Worm (Caenorhabditis elegans) whole organism, L2 larva: Measurements from ENCODE around the gene F59B10.4.

ENCODE experiments used
- C34F6.9 ChIP-seq: fragments of 150-350 bp; optimal IDR thresholded peaks from 2 replicates; lab custom pipeline; 2014; ENCODE audit warnings: missing biosample characterization, missing genetic modification characterization
- F13H6.1 ChIP-seq: sonication (generic microtip); optimal IDR thresholded peaks from 2 replicates; lab custom pipeline; 2016; ENCODE audit warnings: missing genetic modification characterization, missing compliant biosample characterization
- R02D3.7 ChIP-seq: fragments of 150-350 bp; optimal IDR thresholded peaks from 2 replicates; lab custom pipeline; 2014; ENCODE audit warnings: missing biosample characterization, missing genetic modification characterization
- Y55F3AM.14 ChIP-seq: fragments of 200-800 bp; sonication (Bioruptor generic); optimal IDR thresholded peaks from 2 replicates; lab custom pipeline; 2018; ENCODE audit warnings: mild to moderate bottlenecking, missing genetic modification characterization, missing compliant biosample characterization
- ZK546.5 ChIP-seq: sonication (generic microtip); optimal IDR thresholded peaks from 2 replicates; lab custom pipeline; 2017; ENCODE audit warnings: missing biosample characterization, missing genetic modification characterization
- alr-1 ChIP-seq: fragments of 150-350 bp; optimal IDR thresholded peaks from 2 replicates; lab custom pipeline; 2014; ENCODE audit warnings: missing biosample characterization, missing genetic modification characterization
- aly-2 ChIP-seq: fragments of 150-350 bp; optimal IDR thresholded peaks from 2 replicates; lab custom pipeline; 2014; ENCODE audit warnings: missing biosample characterization, missing genetic modification characterization
- ama-1 ChIP-seq: fragments of 150-350 bp; optimal IDR thresholded peaks from 2 replicates; lab custom pipeline; 2018; ENCODE audit warnings: inconsistent platforms
- blmp-1 ChIP-seq: sonication (generic microtip); optimal IDR thresholded peaks from 2 replicates; lab custom pipeline; 2017; ENCODE audit warnings: missing genetic modification characterization, mild to moderate bottlenecking, missing compliant biosample characterization, antibody characterized with exemption, moderate library complexity; ENCODE audit not compliant: insufficient read depth
- ceh-16 ChIP-seq: fragments of 150-350 bp; optimal IDR thresholded peaks from 2 replicates; lab custom pipeline; 2014; ENCODE audit warnings: missing biosample characterization, missing genetic modification characterization
- ceh-82 ChIP-seq: fragments of 150-350 bp; optimal IDR thresholded peaks from 2 replicates; lab custom pipeline; 2014; ENCODE audit warnings: missing biosample characterization, missing genetic modification characterization
- crh-2 ChIP-seq: sonication (generic microtip); optimal IDR thresholded peaks from 2 replicates; lab custom pipeline; 2017; ENCODE audit warnings: missing biosample characterization, missing genetic modification characterization
- dmd-4 ChIP-seq: sonication (generic microtip); optimal IDR thresholded peaks from 2 replicates; lab custom pipeline; 2017; ENCODE audit warnings: missing biosample characterization, missing genetic modification characterization
- egl-27 ChIP-seq: sonication (generic microtip); optimal IDR thresholded peaks from 3 replicates; lab custom pipeline; 2017; ENCODE audit warnings: missing biosample characterization, missing genetic modification reagents, missing genetic modification characterization
- elt-1 ChIP-seq: fragments of 150-350 bp; optimal IDR thresholded peaks from 2 replicates; lab custom pipeline; 2014; ENCODE audit warnings: missing biosample characterization, missing genetic modification characterization
- elt-3 ChIP-seq: sonication (generic microtip); optimal IDR thresholded peaks from 2 replicates; lab custom pipeline; 2017; ENCODE audit warnings: missing biosample characterization, missing genetic modification characterization
- fos-1 ChIP-seq: fragments of 150-350 bp; optimal IDR thresholded peaks from 2 replicates; lab custom pipeline; 2014; ENCODE audit warnings: missing biosample characterization, missing genetic modification characterization
- gmeb-1 ChIP-seq: fragments of 150-350 bp; optimal IDR thresholded peaks from 2 replicates; lab custom pipeline; 2014; ENCODE audit warnings: missing biosample characterization, missing genetic modification characterization
- lin-11 ChIP-seq: fragments of 150-350 bp; sonication (generic microtip); optimal IDR thresholded peaks from 2 replicates; lab custom pipeline; 2014; ENCODE audit warnings: missing biosample characterization, missing genetic modification characterization, inconsistent platforms, mixed read lengths
- lin-13 ChIP-seq: fragments of 150-350 bp; optimal IDR thresholded peaks from 2 replicates; lab custom pipeline; 2014; ENCODE audit warnings: missing biosample characterization, missing genetic modification reagents, missing genetic modification characterization
- lin-39 ChIP-seq: fragments of 150-350 bp; optimal IDR thresholded peaks from 2 replicates; lab custom pipeline; 2014; ENCODE audit warnings: missing biosample characterization, missing genetic modification reagents, missing genetic modification characterization
- lsy-2 ChIP-seq, 2 experiments: fragments of 150-350 bp in 1 of 2; sonication (generic microtip) in 1 of 2; optimal IDR thresholded peaks; 2 replicates each; lab custom pipeline; 2014 to 2017; ENCODE audit warnings: missing biosample characterization in 2 of 2, missing genetic modification characterization in 2 of 2
- mab-5 ChIP-seq: fragments of 150-350 bp; optimal IDR thresholded peaks from 2 replicates; lab custom pipeline; 2014; ENCODE audit warnings: missing biosample characterization, missing genetic modification characterization
- mdl-1 ChIP-seq, 2 experiments: fragments of 150-350 bp in 1 of 2; sonication (generic microtip) in 1 of 2; optimal IDR thresholded peaks; 2 replicates each; lab custom pipeline; 2017; ENCODE audit warnings: missing biosample characterization in 2 of 2, missing genetic modification characterization in 2 of 2
- nhr-10 ChIP-seq: sonication (generic microtip); optimal IDR thresholded peaks from 2 replicates; lab custom pipeline; 2017; ENCODE audit warnings: missing biosample characterization, missing genetic modification characterization
- nhr-11 ChIP-seq: fragments of 150-350 bp; optimal IDR thresholded peaks from 2 replicates; lab custom pipeline; 2014; ENCODE audit warnings: missing biosample characterization, missing genetic modification characterization
- nhr-12 ChIP-seq: fragments of 150-350 bp; optimal IDR thresholded peaks from 2 replicates; lab custom pipeline; 2014; ENCODE audit warnings: missing biosample characterization, missing genetic modification characterization
- nhr-129 ChIP-seq: fragments of 150-350 bp; optimal IDR thresholded peaks from 2 replicates; lab custom pipeline; 2014; ENCODE audit warnings: missing biosample characterization, missing genetic modification characterization
- nhr-21 ChIP-seq: fragments of 150-350 bp; optimal IDR thresholded peaks from 2 replicates; lab custom pipeline; 2014; ENCODE audit warnings: missing biosample characterization, missing genetic modification characterization
- nhr-23 ChIP-seq: fragments of 150-350 bp; optimal IDR thresholded peaks from 2 replicates; lab custom pipeline; 2014; ENCODE audit warnings: missing biosample characterization, missing genetic modification reagents, missing genetic modification characterization
- nhr-237 ChIP-seq: fragments of 150-350 bp; optimal IDR thresholded peaks from 2 replicates; lab custom pipeline; 2014; ENCODE audit warnings: missing biosample characterization, missing genetic modification characterization
- nhr-25 ChIP-seq: fragments of 150-350 bp; sonication (generic microtip); optimal IDR thresholded peaks from 3 replicates; lab custom pipeline; 2014; ENCODE audit warnings: missing biosample characterization, missing genetic modification characterization
- nhr-6 ChIP-seq: fragments of 150-350 bp; optimal IDR thresholded peaks from 2 replicates; lab custom pipeline; 2014; ENCODE audit warnings: missing biosample characterization, missing genetic modification characterization
- nhr-77 ChIP-seq: fragments of 150-350 bp; optimal IDR thresholded peaks from 2 replicates; lab custom pipeline; 2014; ENCODE audit warnings: missing biosample characterization, missing genetic modification characterization
- peb-1 ChIP-seq: fragments of 150-350 bp; optimal IDR thresholded peaks from 2 replicates; lab custom pipeline; 2014; ENCODE audit warnings: missing biosample characterization, missing genetic modification characterization
- sem-4 ChIP-seq: fragments of 150-350 bp; optimal IDR thresholded peaks from 2 replicates; lab custom pipeline; 2014; ENCODE audit warnings: missing biosample characterization, missing genetic modification reagents, missing genetic modification characterization
- skn-1 ChIP-seq: sonication (generic microtip); optimal IDR thresholded peaks from 2 replicates; lab custom pipeline; 2017; ENCODE audit warnings: missing biosample characterization, missing genetic modification characterization
- sma-3 ChIP-seq: sonication (generic microtip); optimal IDR thresholded peaks from 2 replicates; lab custom pipeline; 2016; ENCODE audit warnings: missing genetic modification reagents, missing genetic modification characterization, missing compliant biosample characterization
- sma-9 ChIP-seq, 2 experiments: fragments of 150-350 bp in 1 of 2; sonication (generic microtip) in 1 of 2; optimal IDR thresholded peaks; 2 replicates each; lab custom pipeline; 2014 to 2016; ENCODE audit warnings: missing genetic modification characterization in 2 of 2, mild to moderate bottlenecking in 1 of 2, missing biosample characterization in 1 of 2, missing compliant biosample characterization in 1 of 2, missing genetic modification reagents in 1 of 2, moderate library complexity in 1 of 2
- snpc-4 ChIP-seq: fragments of 150-350 bp; optimal IDR thresholded peaks from 2 replicates; lab custom pipeline; 2014; ENCODE audit warnings: missing biosample characterization, missing genetic modification characterization
- unc-39 ChIP-seq: fragments of 150-350 bp; optimal IDR thresholded peaks from 2 replicates; lab custom pipeline; 2014; ENCODE audit warnings: missing biosample characterization, missing genetic modification characterization
- unc-62 ChIP-seq: fragments of 150-350 bp; optimal IDR thresholded peaks from 2 replicates; lab custom pipeline; 2014; ENCODE audit warnings: missing biosample characterization, missing genetic modification reagents, missing genetic modification characterization
- zag-1 ChIP-seq: fragments of 150-350 bp; optimal IDR thresholded peaks from 2 replicates; lab custom pipeline; 2014; ENCODE audit warnings: missing biosample characterization, missing genetic modification characterization
- ztf-1 ChIP-seq: fragments of 200-800 bp; sonication (Bioruptor generic); conservative IDR thresholded peaks from 2 replicates; pipeline ENCODE4 v1.3.6; 2022; ENCODE audit warnings: missing genetic modification characterization, missing compliant biosample characterization
- ztf-11 ChIP-seq: sonication (generic microtip); optimal IDR thresholded peaks from 2 replicates; lab custom pipeline; 2017; ENCODE audit warnings: missing biosample characterization, missing genetic modification characterization
- ztf-4 ChIP-seq: fragments of 150-350 bp; optimal IDR thresholded peaks from 2 replicates; lab custom pipeline; 2014; ENCODE audit warnings: missing biosample characterization, missing genetic modification characterization

The F59B10.4 gene

DNA sequence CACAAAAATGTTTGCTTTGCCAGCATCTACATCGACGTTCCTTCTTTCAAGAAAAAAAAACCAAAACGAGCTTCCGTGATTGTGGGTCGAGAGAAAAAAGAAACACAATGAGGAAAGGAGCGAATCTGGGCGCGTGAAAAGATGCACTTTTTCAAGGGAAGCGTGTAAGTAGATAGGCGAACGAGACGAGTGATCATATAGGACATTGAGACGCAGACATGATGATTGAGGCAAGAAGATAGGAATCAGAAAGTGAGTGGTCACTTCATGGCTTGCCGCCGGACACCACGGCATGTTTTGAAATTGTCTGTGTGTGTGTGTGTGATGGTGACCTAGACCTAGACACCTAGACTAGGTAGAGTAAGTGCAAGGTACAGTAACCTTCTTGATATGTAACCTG is 17.3 kb downstream of the F59B10.4 start:
- TF ChIP-seq F13H6.1 (tag; lab: Kevin White, UChicago) (peak; percentile 89), nhr-25 (tag; lab: Kevin White, UChicago) (peak; percentile 52), mdl-1 (tag; optimal IDR thresholded peaks at IDR 0.05; lab: Kevin White, UChicago) (peak; percentile 49 to 69), elt-1 (tag; lab: Kevin White, UChicago) (no peak), aly-2 (no peak), fos-1 (tag; lab: Kevin White, UChicago) (peak; percentile 83), nhr-23 (tag; lab: Kevin White, UChicago) (no peak), snpc-4 (tag; lab: Kevin White, UChicago) (no peak), lsy-2 (tag; optimal IDR thresholded peaks at IDR 0.05; lab: Kevin White, UChicago) (peak in 1 of 2 experiments; percentile 73), lin-39 (tag; lab: Kevin White, UChicago) (no peak), nhr-129 (peak; percentile 66), dmd-4 (tag; lab: Kevin White, UChicago) (no peak), nhr-12 (tag; lab: Kevin White, UChicago) (no peak), ZK546.5 (tag; lab: Kevin White, UChicago) (no peak), unc-62 (GFP tag; lab: Kevin White, UChicago) (no peak), C34F6.9 (tag; lab: Kevin White, UChicago) (peak; percentile 60), ztf-11 (no peak), ztf-1 (GFP tag; lab: Robert Waterston, UW) (no peak), nhr-11 (tag; lab: Kevin White, UChicago) (no peak), crh-2 (tag; lab: Kevin White, UChicago) (peak; percentile 51), nhr-77 (peak; percentile 3), sma-3 (GFP tag; lab: Kevin White, UChicago) (peak; percentile 59), R02D3.7 (tag; lab: Kevin White, UChicago) (no peak), ceh-16 (tag; lab: Kevin White, UChicago) (peak; percentile 44), nhr-21 (tag; lab: Kevin White, UChicago) (peak; percentile 75), lin-13 (GFP tag; lab: Kevin White, UChicago) (peak; percentile 25), ama-1 (lab: Kevin White, UChicago) (no peak), Y55F3AM.14 (GFP tag; lab: Kevin White, UChicago) (no peak), ztf-4 (tag; lab: Kevin White, UChicago) (no peak), gmeb-1 (tag; lab: Kevin White, UChicago) (no peak), lin-11 (tag; lab: Kevin White, UChicago) (no peak), blmp-1 (tag; lab: Kevin White, UChicago) (peak; percentile 95), peb-1 (tag; lab: Kevin White, UChicago) (no peak), nhr-237 (tag; lab: Kevin White, UChicago) (no peak), sma-9 (GFP tag; optimal IDR thresholded peaks at IDR 0.05; lab: Kevin White, UChicago) (peak; percentile 82), sma-9 (tag; optimal IDR thresholded peaks at IDR 0.05; lab: Kevin White, UChicago) (no peak), skn-1 (tag; lab: Kevin White, UChicago) (no peak), alr-1 (tag; lab: Kevin White, UChicago) (no peak), nhr-6 (no peak), unc-39 (tag; lab: Kevin White, UChicago) (no peak), zag-1 (tag; lab: Kevin White, UChicago) (peak; percentile 51), elt-3 (tag; lab: Kevin White, UChicago) (no peak), ceh-82 (tag; lab: Kevin White, UChicago) (no peak), nhr-10 (tag; lab: Kevin White, UChicago) (no peak), egl-27 (tag; lab: Kevin White, UChicago) (peak; percentile 38), mab-5 (tag; lab: Kevin White, UChicago) (no peak), sem-4 (tag; lab: Kevin White, UChicago) (peak; percentile 83)
